Fruit fly (Drosophila melanogaster): Measurements from ENCODE around the gene CG31642.
A peak's percentile ranks its signal among the peaks of the same experiment; 100 is the strongest.

The CG31642 gene

DNA sequence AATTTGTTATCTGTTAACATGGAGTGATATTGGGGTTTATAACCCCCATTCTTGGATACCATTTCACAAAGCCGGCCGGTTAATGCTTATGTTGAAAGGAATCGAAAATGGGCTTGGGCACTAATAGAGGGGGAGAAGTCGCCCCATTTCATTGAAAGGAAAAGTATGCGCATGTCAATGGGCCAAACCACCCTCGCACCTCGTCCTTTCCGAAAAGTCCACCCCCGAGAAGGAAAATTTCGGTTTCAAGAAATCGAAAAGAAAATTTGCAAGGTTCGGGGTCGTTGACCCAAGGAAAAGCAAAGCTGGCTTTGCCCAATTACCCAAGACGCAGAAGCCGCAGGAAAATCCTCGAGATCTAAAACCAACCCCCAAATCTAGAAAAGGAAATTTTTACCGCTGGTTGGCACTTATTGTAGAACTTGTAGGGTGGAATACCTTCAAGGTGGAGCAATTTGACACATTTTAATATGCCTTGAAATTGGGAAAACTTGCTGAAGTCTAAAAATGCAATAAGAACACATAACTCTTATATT lies 41.4 kb upstream of the CG31642 start:
- TF ChIP-seq CG18011 (GFP tag; optimal IDR thresholded peaks at IDR 0.05), result no peak
- TF ChIP-seq CG11247 (GFP tag; IDR thresholded peaks at IDR 0.05), result no peak
- no peak for TF ChIP-seq gsb (GFP tag; IDR thresholded peaks at IDR 0.05)
- TF ChIP-seq CG6689 (GFP tag; IDR thresholded peaks at IDR 0.05), result peak; percentile 10; the same call in 1 of the 2 replicates
- no peak for TF ChIP-seq Rfx (GFP tag; IDR thresholded peaks at IDR 0.05)
- TF ChIP-seq CG43689 (GFP tag; IDR thresholded peaks at IDR 0.05), result no peak
- TF ChIP-seq CG2889 (GFP tag; IDR thresholded peaks at IDR 0.05), result no peak
- no peak for TF ChIP-seq kay (GFP tag; optimal IDR thresholded peaks at IDR 0.05)
- peak; percentile 99 for TF ChIP-seq CG13894 (tag; optimal IDR thresholded peaks at IDR 0.05)
- TF ChIP-seq seq (GFP tag; IDR thresholded peaks at IDR 0.05), result peak; percentile 65; the same call in 1 of the 2 replicates
- TF ChIP-seq en (GFP tag; optimal IDR thresholded peaks at IDR 0.05), result no peak
- no peak for TF ChIP-seq Hmr (GFP tag; optimal IDR thresholded peaks at IDR 0.05)
- no peak for TF ChIP-seq dmrt99B (tag; optimal IDR thresholded peaks at IDR 0.05)
- no peak for TF ChIP-seq fu2 (GFP tag; optimal IDR thresholded peaks at IDR 0.05)
- no peak for TF ChIP-seq CG1529 (GFP tag; optimal IDR thresholded peaks at IDR 0.05)
- TF ChIP-seq otp (GFP tag; IDR thresholded peaks at IDR 0.05), result 0 out of 3 replicates have a peak, but pooled peaks have one; percentile 10
- TF ChIP-seq Med (GFP tag), result no peak
- no peak for TF ChIP-seq CG16813 (GFP tag; IDR thresholded peaks at IDR 0.05; ENCODE audit: partially characterized antibody)
- TF ChIP-seq pros (GFP tag; optimal IDR thresholded peaks at IDR 0.05), result peak; percentile 93
- no peak for TF ChIP-seq CG16779 (GFP tag; IDR thresholded peaks at IDR 0.05)
- peak; percentile 68 for TF ChIP-seq ewg (GFP tag; optimal IDR thresholded peaks at IDR 0.05)
- no peak for TF ChIP-seq fd3F (GFP tag; optimal IDR thresholded peaks at IDR 0.05)
- no peak for TF ChIP-seq abd-A (tag; optimal IDR thresholded peaks at IDR 0.05)
- TF ChIP-seq crol (GFP tag; IDR thresholded peaks at IDR 0.05), result peak; percentile 27; the same call in 1 of the 2 replicates

DNA sequence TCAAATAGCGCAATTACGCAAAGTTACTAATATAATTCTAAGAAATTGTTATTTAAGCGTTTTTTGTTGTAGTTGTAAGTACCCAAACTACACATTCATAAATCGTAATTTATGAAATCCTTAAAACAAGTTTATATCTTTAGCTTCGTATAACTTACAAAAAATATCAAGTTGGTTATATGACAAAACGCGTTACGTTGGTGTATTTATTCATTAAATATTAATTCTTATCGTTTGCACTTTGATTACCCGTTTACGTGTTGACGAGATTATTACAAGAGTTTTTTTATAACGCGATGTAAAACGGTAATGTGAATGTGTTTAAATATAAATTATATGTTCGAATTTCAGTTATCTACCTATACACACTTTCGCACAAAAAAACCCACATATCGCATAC lies 40.7 kb upstream of the CG31642 start:
- TF ChIP-seq NC2β (GFP tag; optimal IDR thresholded peaks at IDR 0.05) (no peak), gcm (GFP tag; optimal IDR thresholded peaks at IDR 0.05) (no peak), Usf (GFP tag; optimal IDR thresholded peaks at IDR 0.05) (no peak)

dm6 chr2L:6078757-6079351 lies 39.5 kb upstream of the CG31642 start:
- TF ChIP-seq knrl (GFP tag; IDR thresholded peaks at IDR 0.05; ENCODE audit: partially characterized antibody) (no peak; the same call in 2 of the 3 replicates), dm (GFP tag; optimal IDR thresholded peaks at IDR 0.05) (peak; percentile 99), CG8924 (tag; optimal IDR thresholded peaks at IDR 0.05) (peak; percentile 32), tio (GFP tag; optimal IDR thresholded peaks at IDR 0.05) (no peak), grn (GFP tag; optimal IDR thresholded peaks at IDR 0.05) (no peak), rib (GFP tag; IDR thresholded peaks at IDR 0.05) (peak; percentile 92), CG2875 (GFP tag; optimal IDR thresholded peaks at IDR 0.05) (peak; percentile 11), CoRest (tag; optimal IDR thresholded peaks at IDR 0.05) (no peak), ara (GFP tag; IDR thresholded peaks at IDR 0.05) (peak; percentile 13; the same call in 1 of the 2 replicates), CG6689 (GFP tag; IDR thresholded peaks at IDR 0.05) (no peak), CG15696 (tag; optimal IDR thresholded peaks at IDR 0.05) (peak; percentile 14), twi (tag; optimal IDR thresholded peaks at IDR 0.05) (peak; percentile 100), insv (GFP tag; optimal IDR thresholded peaks at IDR 0.05) (peak in 1 of 2 experiments; percentile 74), CG14860 (GFP tag; IDR thresholded peaks at IDR 0.05; ENCODE audit: partially characterized antibody) (peak; percentile 20; the same call in 1 of the 3 replicates), pita (GFP tag; optimal IDR thresholded peaks at IDR 0.05) (no peak), CG8478 (optimal IDR thresholded peaks at IDR 0.05) (peak; percentile 75), pnt (GFP tag; optimal IDR thresholded peaks at IDR 0.05) (no peak), Hr78 (GFP tag; optimal IDR thresholded peaks at IDR 0.05) (peak in 1 of 2 experiments; percentile 34), Ptx1 (GFP tag; IDR thresholded peaks at IDR 0.05) (no peak), CG12155 (GFP tag; optimal IDR thresholded peaks at IDR 0.05) (peak; percentile 96), fd64A (GFP tag; optimal IDR thresholded peaks at IDR 0.05) (peak; percentile 38), bowl (GFP tag; IDR thresholded peaks at IDR 0.05) (no peak)

All from whole organism, embryonic.